Fruit fly (Drosophila melanogaster): Measurements from ENCODE around the gene CG7368.

The CG7368 gene

DNA sequence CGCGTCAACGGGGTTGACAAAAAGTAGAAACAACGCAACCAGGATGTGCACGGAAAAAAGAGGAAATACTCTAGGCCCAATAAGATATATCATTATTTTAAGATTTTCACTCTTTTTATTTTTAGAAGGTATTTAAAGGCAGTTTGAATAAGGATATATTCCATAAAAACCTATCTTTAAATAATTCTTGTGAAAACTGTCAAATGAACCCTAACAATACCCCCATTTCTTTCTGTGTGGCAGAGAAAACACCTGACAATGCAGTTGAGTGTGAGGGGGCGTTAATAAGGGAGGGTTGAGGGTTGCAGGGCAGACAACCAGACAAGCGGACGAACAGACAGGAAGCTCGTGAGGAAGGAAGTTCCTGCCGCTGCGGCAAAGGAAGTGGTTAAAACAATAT lies 45.1 kb upstream of the CG7368 start (continued):
- no peak for TF ChIP-seq ash1 (GFP tag; optimal IDR thresholded peaks at IDR 0.05)
- TF ChIP-seq bcd (GFP tag; optimal IDR thresholded peaks at IDR 0.05): peak; percentile 12
- TF ChIP-seq unpg (GFP tag; optimal IDR thresholded peaks at IDR 0.05): peak; percentile 60
- no peak for TF ChIP-seq HmgD (GFP tag; optimal IDR thresholded peaks at IDR 0.05)
- TF ChIP-seq Sin3A (optimal IDR thresholded peaks at IDR 0.05): no peak
- no peak for TF ChIP-seq pum (GFP tag; optimal IDR thresholded peaks at IDR 0.05)
- no peak for TF ChIP-seq CG7357 (GFP tag; IDR thresholded peaks at IDR 0.05)
- no peak for TF ChIP-seq CG2199 (GFP tag; IDR thresholded peaks at IDR 0.05)
- TF ChIP-seq Bgb (GFP tag; IDR thresholded peaks at IDR 0.05; ENCODE audit: partially characterized antibody): no peak
- peak; percentile 36 for TF ChIP-seq CG10267 (tag; optimal IDR thresholded peaks at IDR 0.05)
- no peak for TF ChIP-seq stc (GFP tag; IDR thresholded peaks at IDR 0.05)
- TF ChIP-seq D19B (GFP tag; optimal IDR thresholded peaks at IDR 0.05): no peak
- TF ChIP-seq eyg (GFP tag; optimal IDR thresholded peaks at IDR 0.05): no peak
- 0 out of 2 replicates have a peak, but pooled peaks have one; percentile 18 for TF ChIP-seq CG17328 (GFP tag; IDR thresholded peaks at IDR 0.05)
- TF ChIP-seq ind (GFP tag; optimal IDR thresholded peaks at IDR 0.05): no peak
- peak; percentile 46 for TF ChIP-seq CG2678 (tag; optimal IDR thresholded peaks at IDR 0.05)
- no peak for TF ChIP-seq CG18764 (GFP tag; optimal IDR thresholded peaks at IDR 0.05)
- no peak for TF ChIP-seq Rx (GFP tag; IDR thresholded peaks at IDR 0.05)
- no peak for TF ChIP-seq CG1647 (GFP tag; optimal IDR thresholded peaks at IDR 0.05)
- TF ChIP-seq ssp (GFP tag; IDR thresholded peaks at IDR 0.05): peak; percentile 38
- no peak for TF ChIP-seq CG15479 (GFP tag; optimal IDR thresholded peaks at IDR 0.05)
- TF ChIP-seq CG7928 (GFP tag; optimal IDR thresholded peaks at IDR 0.05): no peak
- TF ChIP-seq CG7556 (GFP tag; optimal IDR thresholded peaks at IDR 0.05): peak; percentile 36
- no peak for TF ChIP-seq CG5245 (GFP tag; optimal IDR thresholded peaks at IDR 0.05)
- TF ChIP-seq croc (GFP tag; conservative IDR thresholded peaks at IDR 0.05): no peak
- no peak; the same call in 1 of the 2 replicates for TF ChIP-seq esg (GFP tag; conservative IDR thresholded peaks at IDR 0.05)
- TF ChIP-seq Six4 (GFP tag; optimal IDR thresholded peaks at IDR 0.05): peak; percentile 28
- no peak for TF ChIP-seq Poxn (GFP tag; IDR thresholded peaks at IDR 0.05)
- no peak for TF ChIP-seq CG6813 (GFP tag; optimal IDR thresholded peaks at IDR 0.05)
- no peak for TF ChIP-seq sc (optimal IDR thresholded peaks at IDR 0.05)
- TF ChIP-seq sc (GFP tag; optimal IDR thresholded peaks at IDR 0.05): peak; percentile 36
- no peak for TF ChIP-seq pan (optimal IDR thresholded peaks at IDR 0.05)
- TF ChIP-seq pan (GFP tag; optimal IDR thresholded peaks at IDR 0.05 in 1 of 2, IDR thresholded peaks at IDR 0.05 in 1 of 2): peak in 1 of 2 experiments; percentile 25
- TF ChIP-seq Abd-B (GFP tag; optimal IDR thresholded peaks at IDR 0.05): peak; percentile 16
- no peak for TF ChIP-seq Scr (GFP tag; IDR thresholded peaks at IDR 0.05; ENCODE audit: partially characterized antibody)
- TF ChIP-seq Opbp (GFP tag; IDR thresholded peaks at IDR 0.05; ENCODE audit: partially characterized antibody): no peak
- no peak for TF ChIP-seq crol (GFP tag; IDR thresholded peaks at IDR 0.05)
- no peak for TF ChIP-seq sd (tag; optimal IDR thresholded peaks at IDR 0.05)
- TF ChIP-seq CG10959 (GFP tag; IDR thresholded peaks at IDR 0.05): peak; percentile 39; the same call in 1 of the 2 replicates
- peak; percentile 32 for TF ChIP-seq tin (GFP tag; optimal IDR thresholded peaks at IDR 0.05)
- TF ChIP-seq Tbp (GFP tag; optimal IDR thresholded peaks at IDR 0.05): no peak
- no peak for TF ChIP-seq CG12236 (GFP tag; optimal IDR thresholded peaks at IDR 0.05)
- no peak for TF ChIP-seq insv (GFP tag; optimal IDR thresholded peaks at IDR 0.05)
- no peak for TF ChIP-seq yki (optimal IDR thresholded peaks at IDR 0.05)
- no peak for TF ChIP-seq lov (optimal IDR thresholded peaks at IDR 0.05)
- TF ChIP-seq lov (GFP tag; IDR thresholded peaks at IDR 0.05): no peak
- no peak for TF ChIP-seq Sry-β (GFP tag; optimal IDR thresholded peaks at IDR 0.05)
- TF ChIP-seq Gsc (GFP tag; IDR thresholded peaks at IDR 0.05): no peak
- TF ChIP-seq sima (GFP tag; optimal IDR thresholded peaks at IDR 0.05): no peak
- no peak for TF ChIP-seq disco-r (GFP tag; optimal IDR thresholded peaks at IDR 0.05)
- peak; percentile 73 for TF ChIP-seq pros (GFP tag; optimal IDR thresholded peaks at IDR 0.05)
- TF ChIP-seq run (tag; optimal IDR thresholded peaks at IDR 0.05): no peak
- TF ChIP-seq onecut (GFP tag; IDR thresholded peaks at IDR 0.05): no peak
- TF ChIP-seq CG9876 (GFP tag; optimal IDR thresholded peaks at IDR 0.05): no peak

All from whole organism, embryonic.